Worm (Caenorhabditis elegans): Measurements from ENCODE around the gene cogc-2.

DNA sequence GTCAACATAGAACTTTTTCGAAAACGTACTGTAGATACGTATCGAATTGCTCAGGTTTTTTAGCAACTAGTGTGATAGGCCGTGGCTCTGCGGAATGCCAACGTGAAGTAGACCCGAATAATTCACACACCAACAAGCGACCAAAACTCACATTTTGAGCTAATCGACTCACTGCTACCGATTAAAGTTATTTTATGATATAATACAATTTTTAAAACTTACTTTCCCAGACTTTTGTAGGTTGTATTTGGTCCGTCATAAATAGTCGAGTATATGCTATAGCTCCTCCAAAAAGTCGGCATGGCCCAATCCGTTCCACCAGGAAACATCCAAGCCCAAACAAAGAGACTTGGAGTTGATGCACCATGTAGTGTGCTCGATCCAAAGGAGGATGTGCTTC lies 28.5 kb downstream of the cogc-2 start, which contains the start of gene C25A8.1:
- TF ChIP-seq pag-3 (tag; optimal IDR thresholded peaks at IDR 0.05; ENCODE audit: borderline replicate concordance) (no peak), C38D4.7 (GFP tag; optimal IDR thresholded peaks at IDR 0.05) (no peak), gmeb-2 (tag; optimal IDR thresholded peaks at IDR 0.05) (no peak)
